Worm (Caenorhabditis elegans) whole organism, late embryonic: ENCODE data around the gene ecps-1.

Source experiments
- C38D4.7 ChIP-seq: fragments of 200-800 bp; sonication (Bioruptor generic); optimal IDR thresholded peaks from 2 replicates; lab custom pipeline; 2018; ENCODE audit warnings: mild to moderate bottlenecking, missing genetic modification characterization, moderate library complexity, missing compliant biosample characterization
- K02D7.2 ChIP-seq: sonication (generic microtip); optimal IDR thresholded peaks from 2 replicates; lab custom pipeline; 2017; ENCODE audit warnings: mild to moderate bottlenecking, missing genetic modification characterization, missing compliant biosample characterization
- K09A11.1 ChIP-seq: sonication (generic microtip); optimal IDR thresholded peaks from 2 replicates; lab custom pipeline; 2017; ENCODE audit warnings: antibody characterized with exemption, mild to moderate bottlenecking, missing genetic modification characterization, missing compliant biosample characterization; ENCODE audit not compliant: insufficient read depth
- T23F11.4 ChIP-seq: fragments of 200-800 bp; sonication (Bioruptor generic); optimal IDR thresholded peaks from 2 replicates; lab custom pipeline; 2018; ENCODE audit warnings: mild to moderate bottlenecking, missing genetic modification characterization, missing compliant biosample characterization
- ama-1 ChIP-seq: fragments of 150-350 bp; optimal IDR thresholded peaks from 2 replicates; lab custom pipeline; 2014
- ceh-18 ChIP-seq: sonication (generic microtip); optimal IDR thresholded peaks from 2 replicates; lab custom pipeline; 2016; ENCODE audit warnings: missing genetic modification characterization, missing compliant biosample characterization
- ceh-19 ChIP-seq: fragments of 200-800 bp; sonication (Bioruptor generic); optimal IDR thresholded peaks from 2 replicates; lab custom pipeline; 2018; ENCODE audit warnings: mild to moderate bottlenecking, missing genetic modification characterization, missing compliant biosample characterization
- ceh-22 ChIP-seq: sonication (generic microtip); optimal IDR thresholded peaks from 2 replicates; lab custom pipeline; 2017; ENCODE audit warnings: missing biosample characterization, missing genetic modification characterization
- ceh-24 ChIP-seq: sonication (generic microtip); optimal IDR thresholded peaks from 2 replicates; lab custom pipeline; 2016; ENCODE audit warnings: mild to moderate bottlenecking, missing genetic modification characterization, missing compliant biosample characterization
- ceh-31 ChIP-seq: sonication (generic microtip); optimal IDR thresholded peaks from 2 replicates; lab custom pipeline; 2016; ENCODE audit warnings: missing genetic modification characterization, missing compliant biosample characterization
- ceh-34 ChIP-seq: sonication (generic microtip); optimal IDR thresholded peaks from 2 replicates; lab custom pipeline; 2016; ENCODE audit warnings: mild to moderate bottlenecking, missing genetic modification characterization, missing compliant biosample characterization
- ceh-45 ChIP-seq: fragments of 200-800 bp; sonication (Bioruptor generic); IDR thresholded peaks from 2 replicates; pipeline ENCODE4 v1.3.6; 2022; ENCODE audit warnings: missing genetic modification reagents, missing genetic modification characterization, missing compliant biosample characterization
- ceh-48 ChIP-seq: sonication (generic microtip); optimal IDR thresholded peaks from 2 replicates; lab custom pipeline; 2016; ENCODE audit warnings: missing genetic modification characterization, inconsistent platforms, missing compliant biosample characterization
- ceh-9 ChIP-seq: sonication (generic microtip); optimal IDR thresholded peaks from 2 replicates; lab custom pipeline; 2016; ENCODE audit warnings: mild to moderate bottlenecking, missing genetic modification characterization, inconsistent platforms, missing compliant biosample characterization
- che-1 ChIP-seq: sonication (generic microtip); optimal IDR thresholded peaks from 2 replicates; lab custom pipeline; 2016; ENCODE audit warnings: mild to moderate bottlenecking, missing genetic modification characterization, missing compliant biosample characterization
- dmd-4 ChIP-seq: sonication (generic microtip); optimal IDR thresholded peaks from 2 replicates; lab custom pipeline; 2016; ENCODE audit warnings: borderline replicate concordance, missing genetic modification characterization, missing compliant biosample characterization
- dve-1 ChIP-seq: sonication (generic microtip); optimal IDR thresholded peaks from 2 replicates; lab custom pipeline; 2017; ENCODE audit warnings: antibody characterized with exemption, mild to moderate bottlenecking, missing genetic modification characterization, missing compliant biosample characterization
- elt-2 ChIP-seq: sonication (generic microtip); optimal IDR thresholded peaks from 2 replicates; lab custom pipeline; 2016; ENCODE audit warnings: missing genetic modification reagents, missing genetic modification characterization, missing compliant biosample characterization
- elt-4 ChIP-seq: sonication (generic microtip); optimal IDR thresholded peaks from 2 replicates; lab custom pipeline; 2016; ENCODE audit warnings: missing genetic modification characterization, missing compliant biosample characterization
- ets-4 ChIP-seq: sonication (generic microtip); optimal IDR thresholded peaks from 2 replicates; lab custom pipeline; 2016; ENCODE audit warnings: missing genetic modification characterization, missing compliant biosample characterization
- eyg-1 ChIP-seq: sonication (generic microtip); optimal IDR thresholded peaks from 2 replicates; lab custom pipeline; 2016; ENCODE audit warnings: missing genotype, missing genetic modification characterization, missing compliant biosample characterization
- fax-1 ChIP-seq: sonication (generic microtip); optimal IDR thresholded peaks from 2 replicates; lab custom pipeline; 2016; ENCODE audit warnings: missing genotype, missing genetic modification characterization, missing compliant biosample characterization
- fkh-10 ChIP-seq: fragments of 150-350 bp; optimal IDR thresholded peaks from 2 replicates; lab custom pipeline; 2014; ENCODE audit warnings: missing biosample characterization, missing genetic modification reagents, missing genetic modification characterization
- fkh-6 ChIP-seq: sonication (generic microtip); optimal IDR thresholded peaks from 2 replicates; lab custom pipeline; 2016; ENCODE audit warnings: missing genetic modification characterization, missing compliant biosample characterization
- hlh-13 ChIP-seq: fragments of 200-800 bp; sonication (Bioruptor generic); optimal IDR thresholded peaks from 2 replicates; lab custom pipeline; 2018; ENCODE audit warnings: mild to moderate bottlenecking, missing genetic modification characterization, missing compliant biosample characterization
- lim-6 ChIP-seq: sonication (generic microtip); optimal IDR thresholded peaks from 2 replicates; lab custom pipeline; 2016; ENCODE audit warnings: missing genetic modification characterization, missing compliant biosample characterization
- lin-11 ChIP-seq: fragments of 200-800 bp; sonication (Bioruptor generic); optimal IDR thresholded peaks from 2 replicates; lab custom pipeline; 2018; ENCODE audit warnings: mild to moderate bottlenecking, missing genetic modification characterization, missing compliant biosample characterization
- madf-2 ChIP-seq: sonication (generic microtip); optimal IDR thresholded peaks from 2 replicates; lab custom pipeline; 2017; ENCODE audit warnings: missing genetic modification characterization, missing compliant biosample characterization
- mec-3 ChIP-seq: sonication (generic microtip); optimal IDR thresholded peaks from 2 replicates; lab custom pipeline; 2016; ENCODE audit warnings: borderline replicate concordance, missing genetic modification characterization, missing compliant biosample characterization
- nfya-1 ChIP-seq: sonication (generic microtip); optimal IDR thresholded peaks from 2 replicates; lab custom pipeline; 2017; ENCODE audit warnings: missing genetic modification characterization, mild to moderate bottlenecking, missing compliant biosample characterization, antibody characterized with exemption, moderate library complexity
- npax-4 ChIP-seq: sonication (generic microtip); optimal IDR thresholded peaks from 2 replicates; lab custom pipeline; 2016; ENCODE audit warnings: missing genetic modification characterization, missing compliant biosample characterization
- odd-2 ChIP-seq: sonication (generic microtip); optimal IDR thresholded peaks from 2 replicates; lab custom pipeline; 2017; ENCODE audit warnings: antibody characterized with exemption, mild to moderate bottlenecking, missing genetic modification characterization, missing compliant biosample characterization
- pag-3 ChIP-seq: sonication (generic microtip); optimal IDR thresholded peaks from 2 replicates; lab custom pipeline; 2016; ENCODE audit warnings: missing compliant biosample characterization, missing genetic modification characterization, borderline replicate concordance
- pat-9 ChIP-seq: fragments of 200-800 bp; sonication (Bioruptor generic); optimal IDR thresholded peaks from 2 replicates; lab custom pipeline; 2018; ENCODE audit warnings: mild to moderate bottlenecking, missing genetic modification characterization, moderate library complexity, missing compliant biosample characterization
- pax-1 ChIP-seq: fragments of 150-350 bp; optimal IDR thresholded peaks from 2 replicates; lab custom pipeline; 2014; ENCODE audit warnings: missing biosample characterization, missing genetic modification characterization
- pha-4 ChIP-seq: fragments of 150-350 bp; optimal IDR thresholded peaks from 2 replicates; lab custom pipeline; 2018; ENCODE audit warnings: missing biosample characterization, missing genetic modification reagents, missing genetic modification characterization
- pros-1 ChIP-seq: fragments of 150-350 bp; optimal IDR thresholded peaks from 2 replicates; lab custom pipeline; 2014; ENCODE audit warnings: missing biosample characterization, missing genetic modification reagents, missing genetic modification characterization
- sox-4 ChIP-seq: sonication (generic microtip); optimal IDR thresholded peaks from 2 replicates; lab custom pipeline; 2017; ENCODE audit warnings: mild to moderate bottlenecking, missing genetic modification characterization, inconsistent platforms, missing compliant biosample characterization
- tbx-7 ChIP-seq: sonication (generic microtip); optimal IDR thresholded peaks from 2 replicates; lab custom pipeline; 2016; ENCODE audit warnings: missing genotype, missing genetic modification characterization, missing compliant biosample characterization
- unc-42 ChIP-seq: sonication (generic microtip); optimal IDR thresholded peaks from 2 replicates; lab custom pipeline; 2016; ENCODE audit warnings: missing genotype, missing genetic modification characterization, missing compliant biosample characterization
- unc-86 ChIP-seq: sonication (generic microtip); optimal IDR thresholded peaks from 2 replicates; lab custom pipeline; 2016; ENCODE audit warnings: missing genetic modification characterization, missing compliant biosample characterization
- zip-5 ChIP-seq: sonication (generic microtip); optimal IDR thresholded peaks from 2 replicates; lab custom pipeline; 2016; ENCODE audit warnings: missing genetic modification characterization, missing compliant biosample characterization
- ztf-16 ChIP-seq: sonication (generic microtip); optimal IDR thresholded peaks from 2 replicates; lab custom pipeline; 2017; ENCODE audit warnings: missing genetic modification characterization, missing compliant biosample characterization

ecps-1 gene

ce11 chrIII:10503753-10504152 is 43.4 kb upstream of the ecps-1 start, which contains the start of gene rab-33:
Gene rab-33, minus strand, starts transcription at chrIII:10503853.
- TF ChIP-seq elt-2 (tag; lab: Kevin White, UChicago) (no peak), fax-1 (tag; lab: Kevin White, UChicago) (no peak), zip-5 (tag; lab: Kevin White, UChicago) (no peak), ceh-9 (no peak), fkh-6 (tag; lab: Kevin White, UChicago) (no peak), fkh-10 (GFP tag; lab: Kevin White, UChicago) (no peak), nfya-1 (tag; lab: Kevin White, UChicago) (no peak), T23F11.4 (GFP tag; lab: Kevin White, UChicago) (no peak), ceh-31 (no peak), pha-4 (tag; lab: Kevin White, UChicago) (no peak), tbx-7 (no peak), lim-6 (no peak), ceh-34 (tag; lab: Kevin White, UChicago) (no peak), ceh-48 (tag; lab: Kevin White, UChicago) (no peak), ceh-18 (tag; lab: Kevin White, UChicago) (no peak), madf-2 (tag; lab: Kevin White, UChicago) (no peak), K09A11.1 (no peak), che-1 (tag; lab: Kevin White, UChicago) (no peak), elt-4 (no peak), sox-4 (tag; lab: Kevin White, UChicago) (no peak)

- no peak for TF ChIP-seq unc-86 (tag; lab: Kevin White, UChicago)
- TF ChIP-seq pat-9 (tag; lab: Kevin White, UChicago): no peak
- no peak for TF ChIP-seq pax-1 (tag; lab: Kevin White, UChicago)
- TF ChIP-seq eyg-1 (tag; lab: Kevin White, UChicago): no peak
- TF ChIP-seq ztf-16 (tag; lab: Kevin White, UChicago): no peak
Measured at ce11 chrIII:10488052-10488451, 27.7 kb upstream of the ecps-1 start, which contains the start of gene ptr-25. Gene ptr-25, plus strand, starts transcription at chrIII:10488124.

ce11 chrIII:10486455-10486854 is 26.1 kb upstream of the ecps-1 start:
- TF ChIP-seq ceh-34 (tag; lab: Kevin White, UChicago) (no peak), pax-1 (tag; lab: Kevin White, UChicago) (no peak), ceh-24 (tag; lab: Kevin White, UChicago) (no peak), fkh-10 (GFP tag; lab: Kevin White, UChicago) (no peak), lin-11 (tag; lab: Kevin White, UChicago) (no peak), ceh-22 (tag; lab: Kevin White, UChicago) (no peak), sox-4 (tag; lab: Kevin White, UChicago) (no peak), ceh-45 (GFP tag; lab: Robert Waterston, UW) (no peak), pat-9 (tag; lab: Kevin White, UChicago) (no peak), pros-1 (tag; lab: Kevin White, UChicago) (no peak), ceh-19 (GFP tag; lab: Kevin White, UChicago) (no peak), dmd-4 (no peak), hlh-13 (GFP tag; lab: Kevin White, UChicago) (no peak)
- TF ChIP-seq, all 69 proteins: peak for 0

- TF ChIP-seq elt-2 (tag; lab: Kevin White, UChicago): peak; percentile 8
- TF ChIP-seq pag-3 (tag; lab: Kevin White, UChicago): no peak
Measured at ce11 chrIII:10481988-10482387, 21.6 kb upstream of the ecps-1 start, which contains the start of gene D2045.8. Gene D2045.8, plus strand, starts transcription at chrIII:10482288.

ce11 chrIII:10481497-10481896 is 21.1 kb upstream of the ecps-1 start:
- TF ChIP-seq ets-4 (tag; lab: Kevin White, UChicago) (no peak), mec-3 (no peak), unc-42 (no peak), nfya-1 (tag; lab: Kevin White, UChicago) (no peak), ceh-18 (tag; lab: Kevin White, UChicago) (no peak), ceh-45 (GFP tag; lab: Robert Waterston, UW) (no peak), npax-4 (tag; lab: Kevin White, UChicago) (no peak), ama-1 (no peak), K02D7.2 (tag; lab: Kevin White, UChicago) (no peak), C38D4.7 (GFP tag; lab: Kevin White, UChicago) (no peak), fax-1 (tag; lab: Kevin White, UChicago) (no peak), odd-2 (tag; lab: Kevin White, UChicago) (no peak), dve-1 (tag; lab: Kevin White, UChicago) (no peak), eyg-1 (tag; lab: Kevin White, UChicago) (no peak)
